Fruit fly (Drosophila melanogaster) whole organism, embryonic: ENCODE measurements around the gene CG34179.
A peak's percentile ranks its signal among the peaks of the same experiment; 100 is the strongest.

Source experiments
- Asciz ChIP-seq: fragments of 200-800 bp; sonication (Bioruptor generic); optimal IDR thresholded peaks from 2 replicates; lab custom pipeline; 2017; ENCODE audit warnings: missing biosample characterization, mild to moderate bottlenecking, missing genetic modification characterization, missing genetic modification reagents
- CG11456 ChIP-seq: fragments of 200-800 bp; sonication (Bioruptor generic); IDR thresholded peaks from 3 replicates; pipeline ENCODE4 v1.3.6; 2022; ENCODE audit warnings: missing biosample characterization, missing genetic modification characterization
- CG11560 ChIP-seq: fragments of 200-800 bp; sonication (Bioruptor generic); IDR thresholded peaks from 3 replicates; pipeline ENCODE4 v1.3.6; 2022; ENCODE audit warnings: missing biosample characterization, missing genetic modification characterization
- CG12104 ChIP-seq: fragments of 200-800 bp; sonication (Bioruptor generic); optimal IDR thresholded peaks from 3 replicates; lab custom pipeline; 2016; ENCODE audit warnings: missing biosample characterization, missing genetic modification characterization
- CG14667 ChIP-seq: fragments of 200-800 bp; sonication (Bioruptor generic); IDR thresholded peaks from 2 replicates; pipeline ENCODE4 v1.3.6; 2022; ENCODE audit warnings: missing biosample characterization, missing genetic modification characterization
- CG17385 ChIP-seq: fragments of 200-800 bp; sonication (Bioruptor generic); optimal IDR thresholded peaks from 3 replicates; lab custom pipeline; 2018; ENCODE audit warnings: missing biosample characterization, mild to moderate bottlenecking, missing genetic modification characterization
- CG17612 ChIP-seq: fragments of 200-800 bp; sonication (Bioruptor generic); IDR thresholded peaks from 2 replicates; pipeline ENCODE4 v1.3.6; 2022; ENCODE audit warnings: missing biosample characterization, missing genetic modification characterization
- CG17912 ChIP-seq: fragments of 200-800 bp; sonication (Bioruptor generic); optimal IDR thresholded peaks from 2 replicates; lab custom pipeline; 2018; ENCODE audit warnings: missing biosample characterization, mild to moderate bottlenecking, missing genetic modification characterization
- CG18262 ChIP-seq: fragments of 200-800 bp; optimal IDR thresholded peaks from 3 replicates; lab custom pipeline; 2019; ENCODE audit warnings: missing biosample characterization, mild to moderate bottlenecking, missing genetic modification characterization, moderate library complexity
- CG18599 ChIP-seq: fragments of 200-800 bp; sonication (Bioruptor generic); optimal IDR thresholded peaks from 3 replicates; lab custom pipeline; 2017; ENCODE audit warnings: missing biosample characterization, missing genetic modification characterization, mild to moderate bottlenecking, moderate library complexity, missing genetic modification reagents
- CG33557 ChIP-seq: fragments of 200-800 bp; sonication (Bioruptor generic); optimal IDR thresholded peaks from 2 replicates; lab custom pipeline; 2019; ENCODE audit warnings: missing biosample characterization, mild to moderate bottlenecking, missing genetic modification characterization, moderate library complexity
- CG34376 ChIP-seq: fragments of 200-800 bp; sonication (Bioruptor generic); optimal IDR thresholded peaks from 2 replicates; lab custom pipeline; 2018; ENCODE audit warnings: missing biosample characterization, mild to moderate bottlenecking, missing genetic modification characterization
- CG4360 ChIP-seq: fragments of 200-800 bp; sonication (Bioruptor generic); IDR thresholded peaks from 2 replicates; pipeline ENCODE4 v1.3.6; 2022; ENCODE audit warnings: missing biosample characterization, missing genetic modification characterization
- CG6683 ChIP-seq: fragments of 200-800 bp; sonication (Bioruptor generic); optimal IDR thresholded peaks from 2 replicates; lab custom pipeline; 2017; ENCODE audit warnings: missing biosample characterization, mild to moderate bottlenecking, missing genetic modification characterization, missing genetic modification reagents
- CG7745 ChIP-seq: fragments of 200-800 bp; sonication (Bioruptor generic); optimal IDR thresholded peaks from 2 replicates; lab custom pipeline; 2018; ENCODE audit warnings: missing biosample characterization, mild to moderate bottlenecking, missing genetic modification characterization, moderate library complexity
- CG7928 ChIP-seq: fragments of 200-800 bp; sonication (Bioruptor generic); optimal IDR thresholded peaks from 2 replicates; lab custom pipeline; 2017; ENCODE audit warnings: missing biosample characterization, mild to moderate bottlenecking, missing genetic modification characterization
- CG9215 ChIP-seq: fragments of 200-800 bp; sonication (Bioruptor generic); IDR thresholded peaks from 2 replicates; pipeline ENCODE4 v1.3.6; 2022; ENCODE audit warnings: missing biosample characterization, missing genetic modification characterization
- CG9437 ChIP-seq: fragments of 200-800 bp; sonication (Bioruptor generic); optimal IDR thresholded peaks from 2 replicates; lab custom pipeline; 2018; ENCODE audit warnings: missing biosample characterization, mild to moderate bottlenecking, missing genetic modification characterization
- CHES-1-like ChIP-seq: fragments of 200-800 bp; sonication (Bioruptor generic); optimal IDR thresholded peaks from 2 replicates; lab custom pipeline; 2016; ENCODE audit warnings: missing biosample characterization, missing genetic modification characterization
- CTCF ChIP-seq: fragments of 200-800 bp; sonication (Bioruptor generic); optimal IDR thresholded peaks from 2 replicates; lab custom pipeline; 2017; ENCODE audit warnings: missing biosample characterization, mild to moderate bottlenecking, missing genetic modification characterization, moderate library complexity
- D19B ChIP-seq: fragments of 200-800 bp; sonication (Bioruptor generic); optimal IDR thresholded peaks from 2 replicates; lab custom pipeline; 2017; ENCODE audit warnings: missing biosample characterization, mild to moderate bottlenecking, missing genetic modification characterization
- Dbx ChIP-seq: fragments of 200-800 bp; sonication (Bioruptor generic); IDR thresholded peaks from 3 replicates; pipeline ENCODE4 v1.3.6; 2022; ENCODE audit warnings: missing biosample characterization, missing genetic modification characterization
- Deaf1 ChIP-seq: fragments of 200-800 bp; optimal IDR thresholded peaks from 3 replicates; lab custom pipeline; 2019; ENCODE audit warnings: missing biosample characterization, mild to moderate bottlenecking, missing genetic modification characterization, moderate library complexity
- Dip3 ChIP-seq: fragments of 200-800 bp; sonication (Bioruptor generic); optimal IDR thresholded peaks from 3 replicates; lab custom pipeline; 2016; ENCODE audit warnings: missing biosample characterization, missing genetic modification characterization
- Ets65A ChIP-seq: fragments of 200-800 bp; sonication (Bioruptor generic); peaks from one replicate; lab custom pipeline; 2016; ENCODE audit warnings: missing biosample characterization, missing genetic modification characterization
- GATAe ChIP-seq: fragments of 200-800 bp; sonication (Bioruptor generic); conservative IDR thresholded peaks from 2 replicates; pipeline ENCODE4 v1.3.6; 2022; ENCODE audit warnings: missing biosample characterization, missing genetic modification characterization
- Hsf ChIP-seq: fragments of 200-800 bp; sonication (Bioruptor generic); optimal IDR thresholded peaks from 3 replicates; lab custom pipeline; 2016; ENCODE audit warnings: missing biosample characterization, missing genetic modification characterization
- Lhr ChIP-seq: fragments of 200-800 bp; sonication (Bioruptor generic); optimal IDR thresholded peaks from 3 replicates; lab custom pipeline; 2017; ENCODE audit warnings: mild to moderate bottlenecking, missing biosample characterization, missing genetic modification reagents, missing genetic modification characterization
- NfI ChIP-seq: fragments of 200-800 bp; sonication (Bioruptor generic); optimal IDR thresholded peaks from 3 replicates; lab custom pipeline; 2018; ENCODE audit warnings: missing biosample characterization, mild to moderate bottlenecking, missing genetic modification characterization, moderate library complexity
- Oli ChIP-seq: fragments of 200-800 bp; sonication (Bioruptor generic); optimal IDR thresholded peaks from 2 replicates; lab custom pipeline; 2018; ENCODE audit warnings: missing biosample characterization, mild to moderate bottlenecking, missing genetic modification characterization, moderate library complexity
- Optix ChIP-seq: fragments of 200-800 bp; sonication (Bioruptor generic); IDR thresholded peaks from 3 replicates; pipeline ENCODE4 v1.3.6; 2022; ENCODE audit warnings: missing biosample characterization, missing genetic modification characterization
- Sry-δ ChIP-seq: fragments of 200-800 bp; sonication (Bioruptor generic); optimal IDR thresholded peaks from 2 replicates; lab custom pipeline; 2016; ENCODE audit warnings: missing biosample characterization, missing genetic modification characterization
- Tbp ChIP-seq: fragments of >200 bp; optimal IDR thresholded peaks from 2 replicates; lab custom pipeline; 2018; ENCODE audit warnings: missing biosample characterization, missing genetic modification characterization
- ab ChIP-seq: fragments of 200-800 bp; sonication (Bioruptor generic); optimal IDR thresholded peaks from 2 replicates; lab custom pipeline; 2016; ENCODE audit warnings: missing biosample characterization, missing genetic modification characterization
- ac ChIP-seq: fragments of 200-800 bp; sonication (Bioruptor generic); optimal IDR thresholded peaks from 3 replicates; lab custom pipeline; 2017; ENCODE audit warnings: missing biosample characterization, mild to moderate bottlenecking, missing genetic modification characterization
- ash1 ChIP-seq: fragments of 200-800 bp; sonication (Bioruptor generic); optimal IDR thresholded peaks from 2 replicates; lab custom pipeline; 2018; ENCODE audit warnings: missing biosample characterization, mild to moderate bottlenecking, missing genetic modification characterization
- caup ChIP-seq: fragments of 200-800 bp; sonication (Bioruptor generic); optimal IDR thresholded peaks from 3 replicates; lab custom pipeline; 2017; ENCODE audit warnings: missing biosample characterization, mild to moderate bottlenecking, missing genetic modification characterization, moderate library complexity; ENCODE audit not compliant: severe bottlenecking
- gcm ChIP-seq: fragments of 200-800 bp; sonication (Bioruptor generic); optimal IDR thresholded peaks from 2 replicates; lab custom pipeline; 2019; ENCODE audit warnings: missing biosample characterization, mild to moderate bottlenecking, missing genetic modification characterization, moderate library complexity
- grau ChIP-seq: fragments of 200-800 bp; optimal IDR thresholded peaks from 3 replicates; lab custom pipeline; 2019; ENCODE audit warnings: missing biosample characterization, mild to moderate bottlenecking, missing genetic modification characterization, moderate library complexity
- hbn ChIP-seq: fragments of 200-800 bp; sonication (Bioruptor generic); IDR thresholded peaks from 2 replicates; pipeline ENCODE4 v1.3.6; 2022; ENCODE audit warnings: missing biosample characterization, missing genetic modification characterization; ENCODE audit not compliant: partially characterized antibody
- her ChIP-seq: fragments of 200-800 bp; sonication (Bioruptor generic); optimal IDR thresholded peaks from 2 replicates; lab custom pipeline; 2016; ENCODE audit warnings: missing biosample characterization, missing genetic modification characterization
- jing ChIP-seq: fragments of 200-800 bp; sonication (Bioruptor generic); optimal IDR thresholded peaks from 2 replicates; lab custom pipeline; 2018; ENCODE audit warnings: missing biosample characterization, mild to moderate bottlenecking, missing genetic modification characterization
- org-1 ChIP-seq: fragments of 200-800 bp; sonication (Bioruptor generic); optimal IDR thresholded peaks from 2 replicates; lab custom pipeline; 2017; ENCODE audit warnings: missing biosample characterization, missing genetic modification characterization
- ro ChIP-seq: fragments of 200-800 bp; sonication (Bioruptor generic); IDR thresholded peaks from 2 replicates; pipeline ENCODE4 v1.3.6; 2022; ENCODE audit warnings: missing biosample characterization, missing genetic modification characterization
- run ChIP-seq: fragments of 200-800 bp; sonication (Bioruptor generic); optimal IDR thresholded peaks from 3 replicates; lab custom pipeline; 2018; ENCODE audit warnings: missing biosample characterization, mild to moderate bottlenecking, missing genetic modification characterization
- sc ChIP-seq, 3 experiments: fragments of >200 bp in 2 of 3; fragments of 200-800 bp in 1 of 3; sonication (Bioruptor generic) in 1 of 3; optimal IDR thresholded peaks; 2 replicates in 2 of 3; 3 replicates in 1 of 3; lab custom pipeline; 2017; ENCODE audit warnings: mild to moderate bottlenecking in 1 of 3, missing biosample characterization in 1 of 3, missing genetic modification characterization in 1 of 3, missing genetic modification reagents in 1 of 3
- twi ChIP-seq: fragments of 200-800 bp; optimal IDR thresholded peaks from 2 replicates; lab custom pipeline; 2019; ENCODE audit warnings: missing biosample characterization, mild to moderate bottlenecking, missing genetic modification characterization, moderate library complexity
- tx ChIP-seq: fragments of 200-800 bp; sonication (Bioruptor generic); optimal IDR thresholded peaks from 2 replicates; lab custom pipeline; 2016; ENCODE audit warnings: missing biosample characterization, missing genetic modification characterization
- unpg ChIP-seq: fragments of 200-800 bp; sonication (Bioruptor generic); optimal IDR thresholded peaks from 3 replicates; lab custom pipeline; 2018; ENCODE audit warnings: missing biosample characterization, mild to moderate bottlenecking, missing genetic modification characterization, moderate library complexity
- zfh2 ChIP-seq: fragments of 200-800 bp; sonication (Bioruptor generic); optimal IDR thresholded peaks from 2 replicates; lab custom pipeline; 2016; ENCODE audit warnings: missing biosample characterization, missing genetic modification characterization

Gene CG34179

dm6 chr2L:5997609-5998229 lies 50.8 kb downstream of the CG34179 start (continued):
- TF ChIP-seq ro (GFP tag; lab: Robert Waterston, UW) (no peak), Dbx (peak; percentile 32; the same call in 1 of the 3 replicates), ab (GFP tag; lab: Kevin White, UChicago) (no peak), CG18262 (peak; percentile 46), CG11456 (no peak), CTCF (peak; percentile 47), sc (optimal IDR thresholded peaks at IDR 0.05; lab: Kevin White, UChicago) (no peak), sc (GFP tag; optimal IDR thresholded peaks at IDR 0.05; lab: Kevin White, UChicago) (no peak), gcm (GFP tag; lab: Kevin White, UChicago) (peak; percentile 57), CG33557 (peak; percentile 66), Asciz (GFP tag; lab: Kevin White, UChicago) (peak; percentile 79), unpg (peak; percentile 51), twi (tag; lab: Kevin White, UChicago) (peak; percentile 19), run (tag; lab: Kevin White, UChicago) (peak; percentile 68), Dip3 (GFP tag; lab: Kevin White, UChicago) (peak; percentile 14), CG9215 (no peak), CG17612 (no peak), Tbp (no peak), ac (GFP tag; lab: Kevin White, UChicago) (peak; percentile 6), CG17912 (GFP tag; lab: Kevin White, UChicago) (peak; percentile 41), Sry-δ (GFP tag; lab: Kevin White, UChicago) (no peak), Deaf1 (tag; lab: Kevin White, UChicago) (peak; percentile 37), CG14667 (GFP tag; lab: Robert Waterston, UW) (no peak), CG12104 (no peak), tx (GFP tag; lab: Kevin White, UChicago) (no peak), Optix (GFP tag; lab: Robert Waterston, UW) (no peak), Oli (tag; lab: Kevin White, UChicago) (peak; percentile 34), zfh2 (GFP tag; lab: Kevin White, UChicago) (no peak), CG9437 (GFP tag; lab: Kevin White, UChicago) (peak; percentile 6), CHES-1-like (no peak), GATAe (GFP tag; lab: Robert Waterston, UW) (no peak), Lhr (GFP tag; lab: Kevin White, UChicago) (no peak), caup (peak; percentile 87), jing (GFP tag; lab: Kevin White, UChicago) (no peak), CG4360 (GFP tag; lab: Robert Waterston, UW) (peak; percentile 56; the same call in 1 of the 2 replicates), NfI (GFP tag; lab: Kevin White, UChicago) (peak; percentile 53), Ets65A (GFP tag; lab: Kevin White, UChicago) (peak; percentile 44), Hsf (GFP tag; lab: Kevin White, UChicago) (no peak), her (GFP tag; lab: Kevin White, UChicago) (no peak), CG7745 (tag; lab: Kevin White, UChicago) (no peak), CG18599 (GFP tag; lab: Kevin White, UChicago) (peak; percentile 83), CG11560 (tag; lab: Robert Waterston, UW) (no peak), org-1 (GFP tag; lab: Kevin White, UChicago) (peak; percentile 50), CG7928 (GFP tag; lab: Kevin White, UChicago) (no peak), CG34376 (GFP tag; lab: Kevin White, UChicago) (peak; percentile 82), ash1 (no peak), grau (tag; lab: Kevin White, UChicago) (peak; percentile 34), D19B (GFP tag; lab: Kevin White, UChicago) (no peak), CG17385 (GFP tag; lab: Kevin White, UChicago) (peak; percentile 64), CG6683 (GFP tag; lab: Kevin White, UChicago) (peak; percentile 41), hbn (no peak)
